Fruit fly (Drosophila melanogaster): ENCODE data around the gene CG43760.

Gene CG43760

dm6 chr2L:15776752-15777151 lies at the start of gene CG43760:
Gene CG43760 (minus strand): TSS chr2L:15776852.
- TF ChIP-seq noc (tag; optimal IDR thresholded peaks at IDR 0.05): no peak

- no peak for TF ChIP-seq noc (tag; optimal IDR thresholded peaks at IDR 0.05)
These were observed 35.4 kb upstream of the CG43760 start, which contains the start of gene CG42876 for dm6 chr2L:15812041-15812440. Gene CG42876 (minus strand): TSS chr2L:15812141.

- TF ChIP-seq noc (tag; optimal IDR thresholded peaks at IDR 0.05): no peak
These were observed 19.6 kb upstream of the CG43760 start for dm6 chr2L:15796300-15796699.

- TF ChIP-seq noc (tag; optimal IDR thresholded peaks at IDR 0.05): no peak
These were observed 7.1 kb upstream of the CG43760 start, which contains the start of gene t-Grip91 for dm6 chr2L:15783785-15784184. Gene t-Grip91 (plus strand): TSS chr2L:15784085.

- no peak for TF ChIP-seq noc (tag; optimal IDR thresholded peaks at IDR 0.05)
These were observed 6.3 kb upstream of the CG43760 start for dm6 chr2L:15782996-15783395.

dm6 chr2L:15773013-15773412 lies 3.6 kb downstream of the CG43760 start, which contains the start of gene CG31826:
Gene CG31826 (minus strand): TSS chr2L:15773113.
- TF ChIP-seq noc (tag; optimal IDR thresholded peaks at IDR 0.05): no peak

dm6 chr2L:15770978-15771377 lies 5.7 kb downstream of the CG43760 start, which contains the start of gene Ku80:
Gene Ku80 (minus strand): TSS chr2L:15771159.
- no peak for TF ChIP-seq noc (tag; optimal IDR thresholded peaks at IDR 0.05)

dm6 chr2L:15768097-15768496 lies 8.6 kb downstream of the CG43760 start, which contains the start of gene wek:
Gene wek (minus strand): TSS chr2L:15768349.
- TF ChIP-seq noc (tag; optimal IDR thresholded peaks at IDR 0.05): no peak

dm6 chr2L:15764029-15764428 lies 12.6 kb downstream of the CG43760 start, which contains the start of gene CG3793:
Gene CG3793 (plus strand): TSS chr2L:15764220.
- TF ChIP-seq noc (tag; optimal IDR thresholded peaks at IDR 0.05): no peak

dm6 chr2L:15763401-15763800 lies 13.3 kb downstream of the CG43760 start:
- no peak for TF ChIP-seq noc (tag; optimal IDR thresholded peaks at IDR 0.05)

- no peak for TF ChIP-seq noc (tag; optimal IDR thresholded peaks at IDR 0.05)
These were observed 14.2 kb downstream of the CG43760 start, which contains the start of gene Gli for dm6 chr2L:15762466-15762865. Gene Gli (minus strand): TSS chr2L:15762758.

dm6 chr2L:15761409-15762407 lies 14.9 kb downstream of the CG43760 start:
- TF ChIP-seq noc (tag; optimal IDR thresholded peaks at IDR 0.05): peak; percentile 53

dm6 chr2L:15760666-15761065 lies 16.0 kb downstream of the CG43760 start:
- TF ChIP-seq noc (tag; optimal IDR thresholded peaks at IDR 0.05): no peak

- TF ChIP-seq noc (tag; optimal IDR thresholded peaks at IDR 0.05): no peak
These were observed 24.6 kb downstream of the CG43760 start, which contains the start of gene Mtr4 for dm6 chr2L:15752096-15752495. Gene Mtr4 (plus strand): TSS chr2L:15752263.

dm6 chr2L:15751259-15751555 lies 25.4 kb downstream of the CG43760 start:
- no peak for TF ChIP-seq noc (tag; optimal IDR thresholded peaks at IDR 0.05)

- no peak for TF ChIP-seq noc (tag; optimal IDR thresholded peaks at IDR 0.05)
These were observed 26.0 kb downstream of the CG43760 start, which contains the start of gene ND-B17 for dm6 chr2L:15750523-15751258. Gene ND-B17 (minus strand): TSS chr2L:15751078.
